Fruit fly (Drosophila melanogaster): ENCODE data around the gene CG14683.

The CG14683 gene

dm6 chr3R:10680825-10681681, 15.4 kb upstream of the CG14683 start, which contains the start of gene Phyhd1 (continued):
- TF ChIP-seq CG12104 (GFP tag; optimal IDR thresholded peaks at IDR 0.05), result peak; percentile 79
- TF ChIP-seq CG11695 (GFP tag; IDR thresholded peaks at IDR 0.05), result peak; percentile 95
- peak; percentile 94 for TF ChIP-seq nau (GFP tag; optimal IDR thresholded peaks at IDR 0.05)
- peak; percentile 98 for TF ChIP-seq Ets65A (GFP tag)
- peak; percentile 87 for TF ChIP-seq ewg (GFP tag; optimal IDR thresholded peaks at IDR 0.05)
- peak; percentile 95 for TF ChIP-seq CG12391 (tag; optimal IDR thresholded peaks at IDR 0.05)
- no peak for TF ChIP-seq Lpt (GFP tag; optimal IDR thresholded peaks at IDR 0.05)
- peak; percentile 76 for TF ChIP-seq Adf1 (GFP tag; IDR thresholded peaks at IDR 0.05)
- TF ChIP-seq CrebB (tag; optimal IDR thresholded peaks at IDR 0.05), result peak; percentile 88
- peak; percentile 90 for TF ChIP-seq onecut (GFP tag; IDR thresholded peaks at IDR 0.05)
- TF ChIP-seq gcm2 (GFP tag; optimal IDR thresholded peaks at IDR 0.05), result peak; percentile 89
- no peak for TF ChIP-seq CG16813 (GFP tag; IDR thresholded peaks at IDR 0.05; ENCODE audit: partially characterized antibody)
- no peak for TF ChIP-seq CG42726 (GFP tag; IDR thresholded peaks at IDR 0.05; ENCODE audit: partially characterized antibody)
- peak; percentile 87 for TF ChIP-seq CG1024 (GFP tag; IDR thresholded peaks at IDR 0.05)
- peak; percentile 93 for TF ChIP-seq tap (tag; optimal IDR thresholded peaks at IDR 0.05)
- TF ChIP-seq Nf-YC (tag; optimal IDR thresholded peaks at IDR 0.05), result peak; percentile 76
- TF ChIP-seq CG9932 (GFP tag; IDR thresholded peaks at IDR 0.05), result peak; percentile 87
- peak; percentile 90 for TF ChIP-seq CG10654 (GFP tag; optimal IDR thresholded peaks at IDR 0.05)
- TF ChIP-seq CG1647 (GFP tag; optimal IDR thresholded peaks at IDR 0.05), result peak; percentile 94
- peak; percentile 93 for TF ChIP-seq tin (GFP tag; optimal IDR thresholded peaks at IDR 0.05)
- no peak for TF ChIP-seq ato (GFP tag; IDR thresholded peaks at IDR 0.05; ENCODE audit: partially characterized antibody)
- peak; percentile 70 for TF ChIP-seq CG5180 (GFP tag; optimal IDR thresholded peaks at IDR 0.05)
- peak; percentile 87 for TF ChIP-seq CG30431 (GFP tag; optimal IDR thresholded peaks at IDR 0.05)
- peak; percentile 30 for TF ChIP-seq CG30020 (tag; optimal IDR thresholded peaks at IDR 0.05)
- TF ChIP-seq repo (GFP tag; optimal IDR thresholded peaks at IDR 0.05), result peak; percentile 95
- peak; percentile 96 for TF ChIP-seq CG33213 (GFP tag; optimal IDR thresholded peaks at IDR 0.05)
- peak; percentile 87 for TF ChIP-seq CG10267 (tag; optimal IDR thresholded peaks at IDR 0.05)
- no peak for TF ChIP-seq CG14860 (GFP tag; IDR thresholded peaks at IDR 0.05; ENCODE audit: partially characterized antibody)
- TF ChIP-seq Pdp1 (GFP tag; optimal IDR thresholded peaks at IDR 0.05), result peak; percentile 96 to 97
- TF ChIP-seq CkIIα-i1 (GFP tag; IDR thresholded peaks at IDR 0.05), result 0 out of 2 replicates have a peak, but pooled peaks have one; percentile 50
- TF ChIP-seq lola (GFP tag; optimal IDR thresholded peaks at IDR 0.05), result peak in 1 of 3 experiments; percentile 91
- TF ChIP-seq CG4707 (GFP tag; optimal IDR thresholded peaks at IDR 0.05), result peak; percentile 78
- peak; percentile 85 for TF ChIP-seq NFAT (GFP tag; IDR thresholded peaks at IDR 0.05)
- peak; percentile 87 for TF ChIP-seq H15 (GFP tag; IDR thresholded peaks at IDR 0.05)
- TF ChIP-seq zfh1 (GFP tag; IDR thresholded peaks at IDR 0.05), result peak; percentile 96
- peak; percentile 94 for TF ChIP-seq H2.0 (GFP tag; IDR thresholded peaks at IDR 0.05)
- peak; percentile 81 for TF ChIP-seq CG31365 (tag; optimal IDR thresholded peaks at IDR 0.05)
- TF ChIP-seq Asciz (GFP tag; optimal IDR thresholded peaks at IDR 0.05), result peak; percentile 91
- TF ChIP-seq CG1233 (GFP tag; optimal IDR thresholded peaks at IDR 0.05), result peak; percentile 85
- TF ChIP-seq Sry-δ (GFP tag; optimal IDR thresholded peaks at IDR 0.05), result peak; percentile 71
- peak; percentile 97 for TF ChIP-seq CG1603 (tag; optimal IDR thresholded peaks at IDR 0.05)
- peak; percentile 96 for TF ChIP-seq Rfx (GFP tag; IDR thresholded peaks at IDR 0.05)
- TF ChIP-seq CG2712 (tag; optimal IDR thresholded peaks at IDR 0.05), result peak; percentile 96
- peak; percentile 64 for TF ChIP-seq Lhr (GFP tag; optimal IDR thresholded peaks at IDR 0.05)
- TF ChIP-seq CG13424 (tag; optimal IDR thresholded peaks at IDR 0.05), result peak; percentile 91
- TF ChIP-seq ac (GFP tag; optimal IDR thresholded peaks at IDR 0.05), result peak; percentile 81
- TF ChIP-seq CG43689 (GFP tag; IDR thresholded peaks at IDR 0.05), result peak; percentile 89
- peak; percentile 54 for TF ChIP-seq B-H2 (GFP tag; optimal IDR thresholded peaks at IDR 0.05)

Data from whole organism, embryonic.